Worm (Caenorhabditis elegans): ENCODE data around the gene W07G4.1.

Gene W07G4.1

ce11 chrV:13053635-13054034, 20.3 kb downstream of the W07G4.1 start, which contains the start of gene srr-1:
TSS of gene srr-1 (minus strand) at chrV:13053735.
- TF ChIP-seq nhr-43 (tag; optimal IDR thresholded peaks at IDR 0.05; ENCODE audit: poor library complexity, severe bottlenecking), result no peak

DNA sequence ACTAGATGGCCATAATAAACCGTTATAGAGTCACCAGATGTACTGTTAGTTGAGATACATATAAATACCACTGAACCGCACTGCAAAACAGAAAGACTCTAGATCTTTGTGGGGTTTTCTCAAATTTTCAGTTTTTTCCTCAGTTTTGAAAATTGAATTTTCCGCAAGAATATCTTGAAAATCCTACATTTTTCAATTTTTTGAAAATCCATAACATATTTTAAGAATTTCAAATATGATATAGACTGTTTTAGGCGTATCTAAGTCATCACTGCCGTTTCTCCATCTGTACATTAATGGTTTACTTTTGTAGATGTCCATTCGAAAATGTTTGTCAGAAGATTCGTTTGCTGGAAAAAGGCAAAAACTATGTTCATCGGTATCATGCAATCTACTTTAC, 28.5 kb downstream of the W07G4.1 start, which contains the start of gene F42E8.1:
F42E8.1 (plus strand) TSS at position 301 of the 400 bp plus-strand sequence.
- TF ChIP-seq mdl-1 (tag; optimal IDR thresholded peaks at IDR 0.05) (no peak), fkh-2 (tag; optimal IDR thresholded peaks at IDR 0.05) (no peak), jun-1 (tag; optimal IDR thresholded peaks at IDR 0.05) (no peak), hmg-11 (tag; optimal IDR thresholded peaks at IDR 0.05) (no peak)

ce11 chrV:13063402-13063801, 30.1 kb downstream of the W07G4.1 start:
- TF ChIP-seq aly-2 (tag; optimal IDR thresholded peaks at IDR 0.05) (no peak), nhr-77 (tag; optimal IDR thresholded peaks at IDR 0.05) (no peak), egl-27 (tag; optimal IDR thresholded peaks at IDR 0.05) (no peak), ceh-9 (tag; optimal IDR thresholded peaks at IDR 0.05) (no peak), hmg-11 (tag; optimal IDR thresholded peaks at IDR 0.05) (no peak), mdl-1 (tag; optimal IDR thresholded peaks at IDR 0.05) (no peak)

ce11 chrV:13064164-13064563, 30.8 kb downstream of the W07G4.1 start:
- TF ChIP-seq nhr-77 (tag; optimal IDR thresholded peaks at IDR 0.05) (no peak), snpc-4 (tag; optimal IDR thresholded peaks at IDR 0.05) (no peak)

DNA sequence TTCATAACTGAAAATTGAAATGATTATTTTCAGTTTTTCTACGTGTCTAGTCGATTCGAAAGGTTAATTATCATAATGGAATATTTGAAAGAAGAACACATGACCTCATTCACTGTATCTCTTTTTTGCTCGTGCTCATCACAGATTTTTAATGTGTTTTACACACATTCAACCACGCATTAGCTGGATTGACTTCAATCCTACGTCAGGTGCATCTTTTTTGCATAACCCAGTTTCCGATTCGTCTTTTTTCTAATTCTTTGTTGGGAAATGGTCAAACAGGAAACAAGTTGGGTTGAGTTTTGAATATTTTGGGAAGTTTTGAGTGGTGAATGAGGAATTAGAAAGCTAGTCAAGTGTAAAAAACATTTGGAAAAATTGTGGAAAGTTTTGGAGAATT, 37.0 kb downstream of the W07G4.1 start:
- TF ChIP-seq jun-1 (tag; optimal IDR thresholded peaks at IDR 0.05) (no peak), elt-1 (tag; optimal IDR thresholded peaks at IDR 0.05) (no peak), lin-39 (tag; optimal IDR thresholded peaks at IDR 0.05) (no peak), ceh-9 (tag; optimal IDR thresholded peaks at IDR 0.05) (no peak), aly-2 (tag; optimal IDR thresholded peaks at IDR 0.05) (no peak), snpc-4 (tag; optimal IDR thresholded peaks at IDR 0.05) (no peak), nhr-76 (tag; optimal IDR thresholded peaks at IDR 0.05) (no peak), ZK546.5 (tag; optimal IDR thresholded peaks at IDR 0.05) (no peak), nhr-77 (tag; optimal IDR thresholded peaks at IDR 0.05) (no peak), hmg-11 (tag; optimal IDR thresholded peaks at IDR 0.05) (no peak), unc-39 (tag; optimal IDR thresholded peaks at IDR 0.05) (no peak), nhr-28 (tag; optimal IDR thresholded peaks at IDR 0.05) (no peak), mdl-1 (tag; optimal IDR thresholded peaks at IDR 0.05) (no peak), fkh-2 (tag; optimal IDR thresholded peaks at IDR 0.05) (no peak), pha-4 (tag; optimal IDR thresholded peaks at IDR 0.05) (no peak)

DNA sequence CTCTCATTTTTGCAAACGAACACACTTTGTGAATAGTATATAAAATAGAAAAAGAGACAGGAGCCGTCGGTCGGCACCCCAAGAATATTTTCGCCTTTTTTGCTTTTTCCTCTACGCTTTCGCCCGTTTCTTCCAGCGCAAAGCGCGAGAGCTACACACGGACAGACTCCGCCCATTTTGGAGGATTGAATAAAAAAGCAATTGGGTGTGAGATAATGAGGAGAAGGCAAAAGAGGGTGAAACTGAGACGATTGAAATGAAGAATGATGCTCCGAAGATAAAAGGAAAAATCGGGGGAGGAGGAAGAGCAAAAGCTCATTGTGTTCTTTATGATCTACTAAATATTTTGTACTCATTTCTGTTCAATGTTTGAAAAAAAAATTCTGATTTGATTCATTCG, 37.7 kb downstream of the W07G4.1 start, which contains the start of gene C34B4.3:
C34B4.3 (minus strand) TSS at position 101 of the 400 bp plus-strand sequence.
- TF ChIP-seq eor-1 (tag; optimal IDR thresholded peaks at IDR 0.05), result no peak
- no peak for TF ChIP-seq lin-15B (tag; optimal IDR thresholded peaks at IDR 0.05)
- TF ChIP-seq ceh-16 (tag; optimal IDR thresholded peaks at IDR 0.05), result no peak
- TF ChIP-seq ama-1 (optimal IDR thresholded peaks at IDR 0.05), result no peak
- no peak for TF ChIP-seq hmg-11 (tag; optimal IDR thresholded peaks at IDR 0.05)
- no peak for TF ChIP-seq sea-2 (GFP tag; optimal IDR thresholded peaks at IDR 0.05)
- no peak for TF ChIP-seq lin-39 (tag; optimal IDR thresholded peaks at IDR 0.05)
- no peak for TF ChIP-seq pha-4 (tag; optimal IDR thresholded peaks at IDR 0.05)
- TF ChIP-seq tbx-2 (tag; optimal IDR thresholded peaks at IDR 0.05), result no peak
- no peak for TF ChIP-seq nhr-23 (tag; optimal IDR thresholded peaks at IDR 0.05)
- no peak for TF ChIP-seq nhr-28 (tag; optimal IDR thresholded peaks at IDR 0.05)
- no peak for TF ChIP-seq lsy-12 (tag; optimal IDR thresholded peaks at IDR 0.05)
- TF ChIP-seq nfya-1 (tag; optimal IDR thresholded peaks at IDR 0.05; ENCODE audit: insufficient read depth), result no peak

ce11 chrV:13073145-13073544, 39.8 kb downstream of the W07G4.1 start:
- TF ChIP-seq nhr-43 (tag; optimal IDR thresholded peaks at IDR 0.05; ENCODE audit: poor library complexity, severe bottlenecking), result no peak
- TF ChIP-seq mdl-1 (tag; optimal IDR thresholded peaks at IDR 0.05), result no peak
- TF ChIP-seq jun-1 (tag; optimal IDR thresholded peaks at IDR 0.05), result no peak
- no peak for TF ChIP-seq aly-2 (tag; optimal IDR thresholded peaks at IDR 0.05)
- TF ChIP-seq eor-1 (tag; optimal IDR thresholded peaks at IDR 0.05), result no peak
- TF ChIP-seq unc-62 (GFP tag; optimal IDR thresholded peaks at IDR 0.05), result no peak
- no peak for TF ChIP-seq ama-1 (optimal IDR thresholded peaks at IDR 0.05)
- TF ChIP-seq pha-4 (tag; optimal IDR thresholded peaks at IDR 0.05), result no peak
- TF ChIP-seq elt-3 (tag; optimal IDR thresholded peaks at IDR 0.05), result no peak
- TF ChIP-seq nfya-1 (tag; optimal IDR thresholded peaks at IDR 0.05; ENCODE audit: insufficient read depth), result no peak
- TF ChIP-seq nhr-11 (tag; optimal IDR thresholded peaks at IDR 0.05), result no peak
- no peak for TF ChIP-seq ceh-16 (tag; optimal IDR thresholded peaks at IDR 0.05)
- no peak for TF ChIP-seq ZK546.5 (tag; optimal IDR thresholded peaks at IDR 0.05)
- no peak for TF ChIP-seq lin-39 (tag; optimal IDR thresholded peaks at IDR 0.05)
